Fruit fly (Drosophila melanogaster) whole organism, pupa: Measurements from ENCODE around the gene AIF.

Source experiments
- CG10348 ChIP-seq: fragments of 200-800 bp; sonication (Bioruptor generic); IDR thresholded peaks from 2 replicates; pipeline ENCODE4 v1.3.6; 2022; ENCODE audit warnings: missing biosample characterization, missing genetic modification characterization
- CG12605 ChIP-seq: fragments of 200-800 bp; sonication (Bioruptor generic); IDR thresholded peaks from 2 replicates; pipeline ENCODE4 v1.3.6; 2022; ENCODE audit warnings: missing biosample characterization, missing genetic modification characterization
- CG13204 ChIP-seq: fragments of 200-800 bp; sonication (Bioruptor generic); optimal IDR thresholded peaks from 2 replicates; lab custom pipeline; 2018; ENCODE audit warnings: missing biosample characterization, mild to moderate bottlenecking, missing genetic modification characterization, moderate library complexity
- CG14655 ChIP-seq: fragments of 200-800 bp; sonication (Bioruptor generic); optimal IDR thresholded peaks from 3 replicates; lab custom pipeline; 2017; ENCODE audit warnings: mild to moderate bottlenecking, missing biosample characterization, missing genetic modification reagents, missing genetic modification characterization
- CG15710 ChIP-seq: fragments of 200-800 bp; sonication (Bioruptor generic); optimal IDR thresholded peaks from 2 replicates; lab custom pipeline; 2018; ENCODE audit warnings: missing biosample characterization, mild to moderate bottlenecking, missing genetic modification characterization, moderate library complexity
- CG17806 ChIP-seq: fragments of 200-800 bp; sonication (Bioruptor generic); optimal IDR thresholded peaks from 2 replicates; lab custom pipeline; 2018; ENCODE audit warnings: missing biosample characterization, mild to moderate bottlenecking, missing genetic modification characterization, moderate library complexity
- CG32121 ChIP-seq: fragments of 200-800 bp; sonication (Bioruptor generic); IDR thresholded peaks from 2 replicates; pipeline ENCODE4 v1.3.6; 2022; ENCODE audit warnings: missing biosample characterization, missing genetic modification characterization
- CG34367 ChIP-seq: fragments of 200-800 bp; sonication (Bioruptor generic); optimal IDR thresholded peaks from 2 replicates; lab custom pipeline; 2018; ENCODE audit warnings: missing biosample characterization, mild to moderate bottlenecking, missing genetic modification characterization
- CG4496 ChIP-seq: fragments of 200-800 bp; sonication (Bioruptor generic); IDR thresholded peaks from 3 replicates; pipeline ENCODE4 v1.3.6; 2022; ENCODE audit warnings: missing biosample characterization, missing genetic modification characterization
- CG8159 ChIP-seq: fragments of 200-800 bp; sonication (Bioruptor generic); optimal IDR thresholded peaks from 3 replicates; lab custom pipeline; 2018; ENCODE audit warnings: missing biosample characterization, mild to moderate bottlenecking, missing genetic modification characterization, moderate library complexity
- CG8301 ChIP-seq: fragments of 200-800 bp; sonication (Bioruptor generic); optimal IDR thresholded peaks from 2 replicates; lab custom pipeline; 2018; ENCODE audit warnings: missing biosample characterization, mild to moderate bottlenecking, missing genetic modification characterization
- CG9948 ChIP-seq: fragments of 200-800 bp; sonication (Bioruptor generic); optimal IDR thresholded peaks from 2 replicates; lab custom pipeline; 2018; ENCODE audit warnings: missing biosample characterization, mild to moderate bottlenecking, missing genetic modification characterization, moderate library complexity
- D1 ChIP-seq: fragments of 200-800 bp; sonication (Bioruptor generic); optimal IDR thresholded peaks from 2 replicates; lab custom pipeline; 2018; ENCODE audit warnings: missing biosample characterization, mild to moderate bottlenecking, missing genetic modification characterization, moderate library complexity
- EcR ChIP-seq: fragments of 200-800 bp; sonication (Bioruptor generic); optimal IDR thresholded peaks from 3 replicates; lab custom pipeline; 2019; ENCODE audit warnings: missing biosample characterization, missing genetic modification characterization, mild to moderate bottlenecking, moderate library complexity, missing genetic modification reagents
- Ets98B ChIP-seq: fragments of 200-800 bp; sonication (Bioruptor generic); IDR thresholded peaks from 2 replicates; pipeline ENCODE4 v1.3.6; 2022; ENCODE audit warnings: missing biosample characterization, missing genetic modification characterization
- Pif1A ChIP-seq: fragments of 200-800 bp; sonication (Bioruptor generic); optimal IDR thresholded peaks from 3 replicates; lab custom pipeline; 2016; ENCODE audit warnings: missing biosample characterization, missing genetic modification characterization
- Pif1B ChIP-seq: fragments of 200-800 bp; sonication (Bioruptor generic); optimal IDR thresholded peaks from 3 replicates; lab custom pipeline; 2016; ENCODE audit warnings: missing biosample characterization, missing genetic modification characterization
- Snoo ChIP-seq: fragments of 200-800 bp; sonication (Bioruptor generic); optimal IDR thresholded peaks from 3 replicates; lab custom pipeline; 2017; ENCODE audit warnings: missing biosample characterization, mild to moderate bottlenecking, missing genetic modification characterization, inconsistent platforms
- fd96Ca ChIP-seq: fragments of 200-800 bp; sonication (Bioruptor generic); IDR thresholded peaks from 3 replicates; pipeline ENCODE4 v1.3.6; 2022; ENCODE audit warnings: missing biosample characterization, missing genetic modification characterization
- gl ChIP-seq: fragments of 200-800 bp; sonication (Bioruptor generic); optimal IDR thresholded peaks from 2 replicates; lab custom pipeline; 2018; ENCODE audit warnings: missing biosample characterization, mild to moderate bottlenecking, missing genetic modification characterization
- rn ChIP-seq: fragments of 200-800 bp; sonication (Bioruptor generic); IDR thresholded peaks from 2 replicates; pipeline ENCODE4 v1.3.6; 2022; ENCODE audit warnings: missing biosample characterization, missing genetic modification characterization

The AIF gene

dm6 chr2L:2131449-2132109 is 20.0 kb upstream of the AIF start:
- TF ChIP-seq CG32121, result peak; percentile 25; the same call in 1 of the 2 replicates
- TF ChIP-seq CG12605 (GFP tag; lab: Robert Waterston, UW), result no peak

- TF ChIP-seq CG15710 (no peak), CG8159 (tag; lab: Kevin White, UChicago) (no peak), Pif1B (GFP tag; lab: Kevin White, UChicago) (no peak)
These were observed 19.3 kb upstream of the AIF start for dm6 chr2L:2132215-2132614.

dm6 chr2L:2133009-2133408 is 18.5 kb upstream of the AIF start:
- TF ChIP-seq rn (GFP tag; lab: Robert Waterston, UW) (no peak), D1 (tag; lab: Kevin White, UChicago) (no peak), Ets98B (GFP tag; lab: Robert Waterston, UW) (no peak), fd96Ca (GFP tag; lab: Robert Waterston, UW) (no peak), Pif1B (GFP tag; lab: Kevin White, UChicago) (no peak), CG15710 (no peak), Snoo (tag; lab: Kevin White, UChicago) (no peak), CG34367 (tag; lab: Kevin White, UChicago) (no peak)

- TF ChIP-seq EcR (GFP tag; lab: Kevin White, UChicago), result no peak
- no peak for TF ChIP-seq CG13204 (GFP tag; lab: Kevin White, UChicago)
- TF ChIP-seq CG9948 (tag; lab: Kevin White, UChicago), result no peak
- TF ChIP-seq Snoo (tag; lab: Kevin White, UChicago), result no peak
- no peak for TF ChIP-seq CG32121
- no peak for TF ChIP-seq CG12605 (GFP tag; lab: Robert Waterston, UW)
- TF ChIP-seq rn (GFP tag; lab: Robert Waterston, UW), result no peak
These were observed 6.6 kb upstream of the AIF start, which contains the start of gene tho2 for dm6 chr2L:2144725-2145656. TSS of gene tho2 (minus strand) at chr2L:2145187.

dm6 chr2L:2147208-2147607 is 4.3 kb upstream of the AIF start, which contains the start of the genes CG11723 and Tbcd:
TSS of gene CG11723 (minus strand) at chr2L:2147275.
TSS of gene Tbcd (plus strand) at chr2L:2147518.
- TF ChIP-seq CG32121 (peak; percentile 93), CG17806 (peak; percentile 99), gl (tag; lab: Kevin White, UChicago) (peak; percentile 81), CG4496 (GFP tag; lab: Robert Waterston, UW) (peak; percentile 97), CG9948 (tag; lab: Kevin White, UChicago) (peak; percentile 85), CG10348 (GFP tag; lab: Robert Waterston, UW) (peak; percentile 85), EcR (GFP tag; lab: Kevin White, UChicago) (no peak), Pif1B (GFP tag; lab: Kevin White, UChicago) (no peak), Snoo (tag; lab: Kevin White, UChicago) (peak; percentile 92), CG13204 (GFP tag; lab: Kevin White, UChicago) (no peak), CG14655 (GFP tag; lab: Kevin White, UChicago) (no peak), CG34367 (tag; lab: Kevin White, UChicago) (peak; percentile 91), CG8159 (tag; lab: Kevin White, UChicago) (peak; percentile 91), Ets98B (GFP tag; lab: Robert Waterston, UW) (peak; percentile 95), CG12605 (GFP tag; lab: Robert Waterston, UW) (peak; percentile 95), CG15710 (peak; percentile 93), CG8301 (peak; percentile 92), Pif1A (no peak), rn (GFP tag; lab: Robert Waterston, UW) (peak; percentile 86), fd96Ca (GFP tag; lab: Robert Waterston, UW) (peak; percentile 94), D1 (tag; lab: Kevin White, UChicago) (no peak)

- TF ChIP-seq Snoo (tag; lab: Kevin White, UChicago), result no peak
- no peak for TF ChIP-seq gl (tag; lab: Kevin White, UChicago)
- no peak for TF ChIP-seq CG15710
These were observed 3.9 kb downstream of the AIF start, which contains the start of gene CG15382 for dm6 chr2L:2155453-2155852. TSS of gene CG15382 (plus strand) at chr2L:2155753.
